Fruit fly (Drosophila melanogaster): ENCODE measurements around the gene yl.

- TF ChIP-seq CG15710 (tag; optimal IDR thresholded peaks at IDR 0.05) (no peak), CG32121 (GFP tag; IDR thresholded peaks at IDR 0.05) (no peak), CG10348 (GFP tag; IDR thresholded peaks at IDR 0.05) (no peak), Snoo (tag; optimal IDR thresholded peaks at IDR 0.05) (no peak), CG13204 (GFP tag; optimal IDR thresholded peaks at IDR 0.05) (no peak), CG9948 (tag; optimal IDR thresholded peaks at IDR 0.05) (no peak), CG12605 (GFP tag; IDR thresholded peaks at IDR 0.05) (no peak), CG14655 (GFP tag; optimal IDR thresholded peaks at IDR 0.05) (no peak), EcR (GFP tag; optimal IDR thresholded peaks at IDR 0.05) (no peak), Ets98B (GFP tag; IDR thresholded peaks at IDR 0.05) (no peak), CG8301 (tag; optimal IDR thresholded peaks at IDR 0.05) (no peak)
These were observed 54.2 kb downstream of the yl start, which contains the start of gene mud for dm6 chrX:14247035-14247786.
